Worm (Caenorhabditis elegans) whole organism, young adult: ENCODE data around the gene ced-3.

Experiments used
- C06A6.2 ChIP-seq: fragments of 200-800 bp; sonication (Bioruptor generic); conservative IDR thresholded peaks from 2 replicates; pipeline ENCODE4 v1.3.6; 2022; ENCODE audit warnings: missing genetic modification characterization, missing compliant biosample characterization
- F22D6.2 ChIP-seq: sonication (generic microtip); optimal IDR thresholded peaks from 2 replicates; lab custom pipeline; 2016; ENCODE audit warnings: mild to moderate bottlenecking, missing genetic modification characterization, missing compliant biosample characterization
- F37B4.10 ChIP-seq: fragments of 200-800 bp; sonication (Bioruptor generic); IDR thresholded peaks from 2 replicates; pipeline ENCODE4 v1.3.6; 2022; ENCODE audit warnings: missing genetic modification characterization, missing compliant biosample characterization
- F55B11.4 ChIP-seq: sonication (generic microtip); optimal IDR thresholded peaks from 2 replicates; lab custom pipeline; 2016; ENCODE audit warnings: missing compliant biosample characterization, missing genetic modification characterization, borderline replicate concordance; ENCODE audit not compliant: insufficient read depth
- K11D2.4 ChIP-seq: fragments of 200-800 bp; sonication (Bioruptor generic); IDR thresholded peaks from 2 replicates; pipeline ENCODE4 v1.3.6; 2022; ENCODE audit warnings: missing genetic modification reagents, missing genetic modification characterization, missing compliant biosample characterization
- K12H6.12 ChIP-seq: fragments of 200-800 bp; sonication (Bioruptor generic); optimal IDR thresholded peaks from 2 replicates; lab custom pipeline; 2018; ENCODE audit warnings: mild to moderate bottlenecking, missing genetic modification characterization, missing compliant biosample characterization
- Y67H2A.10 ChIP-seq: fragments of 200-800 bp; sonication (Bioruptor generic); conservative IDR thresholded peaks from 2 replicates; pipeline ENCODE4 v1.3.6; 2022; ENCODE audit warnings: missing genetic modification reagents, missing genetic modification characterization, missing compliant biosample characterization
- aptf-2 ChIP-seq: fragments of 200-800 bp; sonication (Bioruptor generic); conservative IDR thresholded peaks from 2 replicates; pipeline ENCODE4 v1.3.6; 2022; ENCODE audit warnings: missing genetic modification reagents, missing genetic modification characterization, missing compliant biosample characterization
- aptf-3 ChIP-seq: fragments of 200-800 bp; sonication (Bioruptor generic); IDR thresholded peaks from 2 replicates; pipeline ENCODE4 v1.3.6; 2022; ENCODE audit warnings: missing genetic modification characterization, missing compliant biosample characterization
- attf-6 ChIP-seq: fragments of 200-800 bp; sonication (Bioruptor generic); IDR thresholded peaks from 2 replicates; pipeline ENCODE4 v1.3.6; 2022; ENCODE audit warnings: missing genetic modification reagents, missing genetic modification characterization, missing compliant biosample characterization
- bed-2 ChIP-seq: fragments of 200-800 bp; sonication (Bioruptor generic); IDR thresholded peaks from 2 replicates; pipeline ENCODE4 v1.3.6; 2022; ENCODE audit warnings: missing genetic modification reagents, missing genetic modification characterization, missing compliant biosample characterization
- ceh-79 ChIP-seq: sonication (generic microtip); optimal IDR thresholded peaks from 2 replicates; lab custom pipeline; 2017; ENCODE audit warnings: mild to moderate bottlenecking, missing genetic modification characterization, missing compliant biosample characterization
- efl-1 ChIP-seq: fragments of 150-350 bp; optimal IDR thresholded peaks from 2 replicates; lab custom pipeline; 2014; ENCODE audit warnings: missing biosample characterization, missing genetic modification reagents, missing genetic modification characterization
- hmg-1.2 ChIP-seq: fragments of 200-800 bp; sonication (Bioruptor generic); IDR thresholded peaks from 2 replicates; pipeline ENCODE4 v1.3.6; 2022; ENCODE audit warnings: missing genetic modification reagents, missing genetic modification characterization, missing compliant biosample characterization
- lag-1 ChIP-seq: fragments of 200-800 bp; sonication (Bioruptor generic); IDR thresholded peaks from 2 replicates; pipeline ENCODE4 v1.3.6; 2022; ENCODE audit warnings: missing genetic modification reagents, missing genetic modification characterization, missing compliant biosample characterization
- lin-26 ChIP-seq: fragments of 200-800 bp; sonication (Bioruptor generic); IDR thresholded peaks from 2 replicates; pipeline ENCODE4 v1.3.6; 2022; ENCODE audit warnings: missing genetic modification reagents, missing genetic modification characterization, missing compliant biosample characterization
- lin-40 ChIP-seq: sonication (generic microtip); optimal IDR thresholded peaks from 2 replicates; lab custom pipeline; 2016; ENCODE audit warnings: missing genetic modification characterization, mild to moderate bottlenecking, missing compliant biosample characterization, missing genotype, missing genetic modification reagents
- lin-54 ChIP-seq: fragments of 200-800 bp; sonication (Bioruptor generic); optimal IDR thresholded peaks from 2 replicates; lab custom pipeline; 2018; ENCODE audit warnings: mild to moderate bottlenecking, missing genetic modification characterization, missing compliant biosample characterization
- madf-10 ChIP-seq: sonication (generic microtip); optimal IDR thresholded peaks from 2 replicates; lab custom pipeline; 2016; ENCODE audit warnings: mild to moderate bottlenecking, missing genetic modification characterization, missing compliant biosample characterization
- mcd-1 ChIP-seq: fragments of 200-800 bp; sonication (Bioruptor generic); IDR thresholded peaks from 2 replicates; pipeline ENCODE4 v1.3.6; 2022; ENCODE audit warnings: missing genetic modification reagents, missing genetic modification characterization, missing compliant biosample characterization
- mxl-1 ChIP-seq: sonication (generic microtip); optimal IDR thresholded peaks from 2 replicates; lab custom pipeline; 2016; ENCODE audit warnings: missing genetic modification characterization, missing compliant biosample characterization
- nhr-90 ChIP-seq: sonication (generic microtip); optimal IDR thresholded peaks from 2 replicates; lab custom pipeline; 2016; ENCODE audit warnings: missing genotype, mild to moderate bottlenecking, missing genetic modification characterization, missing compliant biosample characterization
- pbrm-1 ChIP-seq: fragments of 200-800 bp; sonication (Bioruptor generic); IDR thresholded peaks from 2 replicates; pipeline ENCODE4 v1.3.6; 2022; ENCODE audit warnings: missing genetic modification reagents, missing genetic modification characterization, missing compliant biosample characterization
- pha-4 ChIP-seq: fragments of 150-350 bp; sonication (generic microtip); optimal IDR thresholded peaks from 2 replicates; lab custom pipeline; 2014; ENCODE audit warnings: missing biosample characterization, missing genetic modification reagents, missing genetic modification characterization
- rec-8 ChIP-seq, 2 experiments: sonication (generic microtip); optimal IDR thresholded peaks; 2 replicates each; lab custom pipeline; 2016; ENCODE audit warnings: mild to moderate bottlenecking in 2 of 2, missing genetic modification characterization in 2 of 2, missing genetic modification reagents in 2 of 2, missing genotype in 2 of 2, missing biosample characterization in 1 of 2, missing compliant biosample characterization in 1 of 2, moderate library complexity in 1 of 2
- sea-2 ChIP-seq: fragments of 200-800 bp; sonication (Bioruptor generic); IDR thresholded peaks from 2 replicates; pipeline ENCODE4 v1.3.6; 2022; ENCODE audit warnings: missing genetic modification characterization, missing compliant biosample characterization
- snpc-3.4 ChIP-seq: sonication (generic microtip); optimal IDR thresholded peaks from 2 replicates; lab custom pipeline; 2017; ENCODE audit warnings: missing genetic modification characterization, mild to moderate bottlenecking, missing compliant biosample characterization, antibody characterized with exemption, moderate library complexity, missing genotype, missing genetic modification reagents
- tbp1 ChIP-seq: fragments of 200-800 bp; sonication (Bioruptor generic); optimal IDR thresholded peaks from 2 replicates; lab custom pipeline; 2018; ENCODE audit warnings: mild to moderate bottlenecking, missing genetic modification characterization, missing compliant biosample characterization
- unc-130 ChIP-seq: sonication (generic microtip); optimal IDR thresholded peaks from 2 replicates; lab custom pipeline; 2016; ENCODE audit warnings: missing genetic modification reagents, missing genetic modification characterization, missing compliant biosample characterization
- ztf-22 ChIP-seq: fragments of 200-800 bp; sonication (Bioruptor generic); optimal IDR thresholded peaks from 2 replicates; lab custom pipeline; 2018; ENCODE audit warnings: mild to moderate bottlenecking, missing genetic modification characterization, moderate library complexity, missing compliant biosample characterization
- ztf-25 ChIP-seq: fragments of 200-800 bp; sonication (Bioruptor generic); IDR thresholded peaks from 2 replicates; pipeline ENCODE4 v1.3.6; 2022; ENCODE audit warnings: missing genetic modification reagents, missing genetic modification characterization, missing compliant biosample characterization
- ztf-26 ChIP-seq: sonication (generic microtip); optimal IDR thresholded peaks from 2 replicates; lab custom pipeline; 2017; ENCODE audit warnings: missing genetic modification characterization, missing compliant biosample characterization
- ztf-28 ChIP-seq: fragments of 200-800 bp; sonication (Bioruptor generic); IDR thresholded peaks from 2 replicates; pipeline ENCODE4 v1.3.6; 2022; ENCODE audit warnings: missing genetic modification reagents, missing genetic modification characterization, missing compliant biosample characterization
- ztf-6 ChIP-seq: fragments of 200-800 bp; sonication (Bioruptor generic); IDR thresholded peaks from 2 replicates; pipeline ENCODE4 v1.3.6; 2022; ENCODE audit warnings: missing genetic modification reagents, missing genetic modification characterization, missing compliant biosample characterization

Gene ced-3

DNA sequence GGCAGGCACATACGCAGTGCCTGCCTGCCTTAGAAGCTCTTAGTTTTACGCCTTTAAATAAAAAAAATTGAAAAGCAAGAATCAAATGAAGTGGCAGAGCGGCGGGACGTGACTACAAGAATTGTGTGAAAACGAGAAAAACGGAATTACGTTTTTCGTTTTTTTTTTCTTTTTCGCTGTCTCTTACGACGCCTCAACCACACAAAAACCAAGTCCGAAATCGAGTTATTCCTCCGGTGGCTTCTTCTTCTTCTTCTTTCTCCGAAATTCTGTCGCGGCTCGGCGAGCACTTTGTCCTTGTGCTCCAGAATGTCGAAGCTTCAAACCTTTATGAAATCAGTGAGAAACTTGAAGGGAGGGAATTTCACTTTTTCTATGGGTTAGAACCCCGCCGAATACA is 16.7 kb upstream of the ced-3 start:
- TF ChIP-seq aptf-2, result no peak
- TF ChIP-seq snpc-3.4 (tag; lab: Kevin White, UChicago), result no peak
- no peak for TF ChIP-seq ztf-25 (GFP tag; lab: Robert Waterston, UW)
- no peak for TF ChIP-seq ztf-28 (GFP tag; lab: Robert Waterston, UW)
- TF ChIP-seq tbp1 (GFP tag; lab: Kevin White, UChicago), result no peak
- no peak for TF ChIP-seq bed-2 (GFP tag; lab: Robert Waterston, UW)
- no peak for TF ChIP-seq rec-8 (tag; optimal IDR thresholded peaks at IDR 0.05; lab: Kevin White, UChicago)
- TF ChIP-seq lin-26 (GFP tag; lab: Robert Waterston, UW), result no peak
- TF ChIP-seq K11D2.4 (GFP tag; lab: Robert Waterston, UW), result no peak
- no peak for TF ChIP-seq C06A6.2 (GFP tag; lab: Robert Waterston, UW)
- no peak for TF ChIP-seq lin-54 (GFP tag; lab: Kevin White, UChicago)
- no peak for TF ChIP-seq lag-1 (GFP tag; lab: Robert Waterston, UW)

DNA sequence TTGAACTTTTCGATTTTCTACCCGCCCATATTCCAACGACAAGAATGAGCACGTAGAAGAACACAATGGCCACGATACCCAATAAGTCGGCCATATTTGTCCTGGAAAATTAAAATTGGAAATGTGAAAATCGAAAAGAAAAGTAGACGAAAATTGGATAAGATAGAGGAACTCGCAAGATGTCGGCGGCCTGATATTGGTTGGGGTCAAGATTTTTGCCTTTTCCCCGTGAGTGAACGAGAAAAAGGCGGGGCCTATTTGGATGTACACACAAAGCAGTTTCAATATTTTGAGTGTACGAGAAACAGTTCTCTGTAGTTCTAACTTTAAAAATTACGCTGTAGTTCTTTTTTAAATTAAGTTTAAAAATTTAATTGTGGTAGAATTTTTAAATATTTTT is 10.5 kb upstream of the ced-3 start, which contains the start of gene cho-1:
TSS of gene cho-1 (minus strand) at position 101 of the 400 bp plus-strand sequence.
- TF ChIP-seq unc-130, result no peak
- TF ChIP-seq ztf-26 (tag; lab: Kevin White, UChicago), result no peak
- TF ChIP-seq ceh-79 (tag; lab: Kevin White, UChicago), result no peak
- TF ChIP-seq pbrm-1, result no peak
- TF ChIP-seq pha-4 (tag; lab: Kevin White, UChicago), result no peak
- no peak for TF ChIP-seq ztf-22 (GFP tag; lab: Kevin White, UChicago)
- TF ChIP-seq mxl-1 (tag; lab: Kevin White, UChicago), result no peak
- TF ChIP-seq lin-40 (tag; lab: Kevin White, UChicago), result no peak
- no peak for TF ChIP-seq lin-26 (GFP tag; lab: Robert Waterston, UW)
- TF ChIP-seq F37B4.10 (GFP tag; lab: Robert Waterston, UW), result no peak
- no peak for TF ChIP-seq F55B11.4
- no peak for TF ChIP-seq F22D6.2 (tag; lab: Kevin White, UChicago)
- TF ChIP-seq madf-10, result no peak
- TF ChIP-seq ztf-6 (GFP tag; lab: Robert Waterston, UW), result no peak
- no peak for TF ChIP-seq lag-1 (GFP tag; lab: Robert Waterston, UW)
- TF ChIP-seq tbp1 (GFP tag; lab: Kevin White, UChicago), result no peak
- no peak for TF ChIP-seq attf-6
- TF ChIP-seq aptf-3 (GFP tag; lab: Robert Waterston, UW), result no peak
- TF ChIP-seq, all 124 proteins: peak for 0

DNA sequence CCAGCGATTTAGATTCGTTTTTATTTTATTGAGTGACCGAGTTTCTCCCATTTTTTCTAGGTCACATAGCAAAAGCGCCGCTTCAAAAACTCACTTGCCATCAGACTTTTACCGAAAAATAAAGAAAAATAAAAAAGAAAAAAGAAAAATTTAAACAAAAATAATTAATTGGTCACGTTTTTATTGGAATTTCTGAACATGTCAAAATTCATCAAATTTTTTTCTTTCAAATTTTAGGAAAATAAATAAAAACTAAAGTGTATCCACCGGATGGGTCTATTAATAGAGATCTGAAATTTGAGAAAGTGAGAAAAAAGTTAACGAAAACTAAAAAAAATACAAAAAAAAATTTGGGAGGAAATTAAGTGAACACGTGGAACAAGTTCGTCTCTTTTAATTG is 5.6 kb upstream of the ced-3 start, which contains the start of gene C48D1.9:
TSS of gene C48D1.9 (minus strand) at position 101 of the 400 bp plus-strand sequence.
- TF ChIP-seq Y67H2A.10 (GFP tag; lab: Robert Waterston, UW) (no peak), sea-2 (GFP tag; lab: Robert Waterston, UW) (no peak), F55B11.4 (no peak), nhr-90 (tag; lab: Kevin White, UChicago) (no peak)

DNA sequence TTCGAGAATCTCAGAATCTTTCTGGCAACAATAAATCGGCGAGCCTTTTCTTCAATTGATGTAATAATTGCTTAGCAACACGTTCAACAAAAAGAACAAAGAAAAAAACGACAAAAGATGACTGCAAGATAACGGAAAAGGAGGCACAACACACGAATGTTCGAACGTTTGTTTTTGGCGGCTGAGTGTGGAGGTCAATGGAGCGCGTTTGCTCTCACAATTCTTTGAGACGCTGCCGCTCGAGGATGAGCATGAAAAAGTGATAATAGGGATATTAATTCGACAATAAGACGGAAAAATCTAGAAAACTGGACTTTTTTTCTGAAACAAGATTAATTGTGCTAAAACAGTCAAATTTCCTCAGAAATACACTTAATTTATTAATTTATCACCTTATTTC is 2.0 kb upstream of the ced-3 start:
- TF ChIP-seq efl-1 (GFP tag; lab: Kevin White, UChicago), result peak; percentile 26
- TF ChIP-seq mcd-1 (GFP tag; lab: Robert Waterston, UW), result peak; percentile 74
- no peak for TF ChIP-seq hmg-1.2
- no peak for TF ChIP-seq K12H6.12
